Fruit fly (Drosophila melanogaster): Measurements from ENCODE around the gene CG5708.
A peak's percentile ranks its signal among the peaks of the same experiment; 100 is the strongest.

CG5708 gene

dm6 chr2L:10260750-10261493 is 34.3 kb upstream of the CG5708 start, which contains the start of gene Pten (continued):
- TF ChIP-seq HLH4C (GFP tag; IDR thresholded peaks at IDR 0.05; ENCODE audit: partially characterized antibody): peak; percentile 94
- TF ChIP-seq scrt (GFP tag; optimal IDR thresholded peaks at IDR 0.05): peak; percentile 80
- TF ChIP-seq CG9609 (GFP tag; optimal IDR thresholded peaks at IDR 0.05): peak; percentile 16
- TF ChIP-seq CG1792 (GFP tag; optimal IDR thresholded peaks at IDR 0.05): peak; percentile 58
- TF ChIP-seq CG4730 (GFP tag; IDR thresholded peaks at IDR 0.05): no peak
- TF ChIP-seq CG4360 (GFP tag; IDR thresholded peaks at IDR 0.05): peak; percentile 51; the same call in 1 of the 2 replicates
- no peak for TF ChIP-seq CG5180 (GFP tag; optimal IDR thresholded peaks at IDR 0.05)
- TF ChIP-seq CG10979 (tag; optimal IDR thresholded peaks at IDR 0.05): peak; percentile 63
- peak; percentile 50 for TF ChIP-seq tin (GFP tag; optimal IDR thresholded peaks at IDR 0.05)
- peak; percentile 41 for TF ChIP-seq Hmx (GFP tag; optimal IDR thresholded peaks at IDR 0.05)
- peak; percentile 61 for TF ChIP-seq pfk (GFP tag; optimal IDR thresholded peaks at IDR 0.05)
- no peak for TF ChIP-seq ab (GFP tag; optimal IDR thresholded peaks at IDR 0.05)
- TF ChIP-seq CG2116 (GFP tag; optimal IDR thresholded peaks at IDR 0.05): peak; percentile 77
- no peak for TF ChIP-seq tup (GFP tag; optimal IDR thresholded peaks at IDR 0.05)
- no peak for TF ChIP-seq Optix (GFP tag; IDR thresholded peaks at IDR 0.05)
- peak; percentile 60 for TF ChIP-seq CG10462 (GFP tag; optimal IDR thresholded peaks at IDR 0.05)
- no peak for TF ChIP-seq CG18619 (GFP tag; optimal IDR thresholded peaks at IDR 0.05)
- 0 out of 2 replicates have a peak, but pooled peaks have one; percentile 33 for TF ChIP-seq CG11696 (GFP tag; IDR thresholded peaks at IDR 0.05)
- peak; percentile 60 for TF ChIP-seq CG5245 (GFP tag; optimal IDR thresholded peaks at IDR 0.05)
- no peak for TF ChIP-seq dmrt99B (tag; optimal IDR thresholded peaks at IDR 0.05)
- TF ChIP-seq CG11093 (GFP tag; IDR thresholded peaks at IDR 0.05): no peak; the same call in 2 of the 3 replicates
- TF ChIP-seq Gug (GFP tag; IDR thresholded peaks at IDR 0.05): no peak; the same call in 3 of the 4 replicates
- TF ChIP-seq CG7745 (tag; optimal IDR thresholded peaks at IDR 0.05): no peak
- no peak for TF ChIP-seq CG17568 (GFP tag; optimal IDR thresholded peaks at IDR 0.05)
- TF ChIP-seq CG31224 (GFP tag; IDR thresholded peaks at IDR 0.05): no peak
- peak; percentile 85 for TF ChIP-seq phol (tag; optimal IDR thresholded peaks at IDR 0.05)
- TF ChIP-seq esg (GFP tag; conservative IDR thresholded peaks at IDR 0.05): 0 out of 2 replicates have a peak, but pooled peaks have one; percentile 50
- TF ChIP-seq dimm (GFP tag; IDR thresholded peaks at IDR 0.05): no peak
- 0 out of 3 replicates have a peak, but pooled peaks have one; percentile 33 for TF ChIP-seq C15 (GFP tag; IDR thresholded peaks at IDR 0.05)
- TF ChIP-seq NC2α (GFP tag; optimal IDR thresholded peaks at IDR 0.05): peak; percentile 31
- TF ChIP-seq cato (GFP tag; optimal IDR thresholded peaks at IDR 0.05; ENCODE audit: borderline replicate concordance): peak; percentile 67
- TF ChIP-seq chif (GFP tag; optimal IDR thresholded peaks at IDR 0.05): peak; percentile 26 to 43
- peak; percentile 70 for TF ChIP-seq CG4617 (GFP tag; optimal IDR thresholded peaks at IDR 0.05; ENCODE audit: borderline replicate concordance)
- no peak for TF ChIP-seq pan (optimal IDR thresholded peaks at IDR 0.05)
- peak in 1 of 2 experiments; percentile 79 for TF ChIP-seq pan (GFP tag; optimal IDR thresholded peaks at IDR 0.05 in 1 of 2, IDR thresholded peaks at IDR 0.05 in 1 of 2)
- peak in 1 of 2 experiments; percentile 54 for TF ChIP-seq bsh (GFP tag; optimal IDR thresholded peaks at IDR 0.05)
- TF ChIP-seq Tbp (GFP tag; optimal IDR thresholded peaks at IDR 0.05): no peak
- peak; percentile 11 for TF ChIP-seq Sry-β (GFP tag; optimal IDR thresholded peaks at IDR 0.05)
- peak; percentile 5 for TF ChIP-seq CG1529 (GFP tag; optimal IDR thresholded peaks at IDR 0.05)
- TF ChIP-seq stc (GFP tag; IDR thresholded peaks at IDR 0.05): peak; percentile 67; the same call in 1 of the 2 replicates
- TF ChIP-seq hbn (GFP tag; IDR thresholded peaks at IDR 0.05; ENCODE audit: partially characterized antibody): peak; percentile 62
- TF ChIP-seq CG1602 (GFP tag; optimal IDR thresholded peaks at IDR 0.05): peak; percentile 64
- TF ChIP-seq fru (optimal IDR thresholded peaks at IDR 0.05): no peak
- TF ChIP-seq ro (GFP tag; IDR thresholded peaks at IDR 0.05): no peak
- peak; percentile 76 for TF ChIP-seq CG10267 (tag; optimal IDR thresholded peaks at IDR 0.05)
- no peak for TF ChIP-seq fd64A (GFP tag; optimal IDR thresholded peaks at IDR 0.05)
- TF ChIP-seq CG3838 (GFP tag; optimal IDR thresholded peaks at IDR 0.05): no peak
- peak; percentile 67 for TF ChIP-seq Side (GFP tag; optimal IDR thresholded peaks at IDR 0.05)
- peak; percentile 61 for TF ChIP-seq fu2 (GFP tag; optimal IDR thresholded peaks at IDR 0.05)
- TF ChIP-seq CG11456 (GFP tag; IDR thresholded peaks at IDR 0.05): no peak

Data from whole organism, embryonic.